Fruit fly (Drosophila melanogaster) whole organism, embryonic: ENCODE data around the gene vih.

ENCODE experiments used
- Antp ChIP-seq: fragments of 200-800 bp; sonication (Bioruptor generic); optimal IDR thresholded peaks from 3 replicates; lab custom pipeline; 2016; ENCODE audit warnings: missing biosample characterization, missing genetic modification characterization
- Bteb2 ChIP-seq: fragments of 200-800 bp; sonication (Bioruptor generic); optimal IDR thresholded peaks from 2 replicates; lab custom pipeline; 2016; ENCODE audit warnings: missing biosample characterization, missing genetic modification characterization
- CG1024 ChIP-seq: fragments of 200-800 bp; sonication (Bioruptor generic); IDR thresholded peaks from 2 replicates; pipeline ENCODE4 v1.3.6; 2022; ENCODE audit warnings: missing biosample characterization, missing genetic modification characterization
- CG10543 ChIP-seq: fragments of 200-800 bp; sonication (Bioruptor generic); optimal IDR thresholded peaks from 3 replicates; lab custom pipeline; 2017; ENCODE audit warnings: missing biosample characterization, mild to moderate bottlenecking, missing genetic modification characterization, moderate library complexity
- CG10959 ChIP-seq: fragments of 200-800 bp; sonication (Bioruptor generic); IDR thresholded peaks from 2 replicates; pipeline ENCODE4 v1.3.6; 2022; ENCODE audit warnings: missing biosample characterization, missing genetic modification characterization
- CG13775 ChIP-seq: fragments of 200-800 bp; sonication (Bioruptor generic); optimal IDR thresholded peaks from 3 replicates; lab custom pipeline; 2017; ENCODE audit warnings: missing biosample characterization, mild to moderate bottlenecking, missing genetic modification characterization
- CG17186 ChIP-seq: fragments of 200-800 bp; sonication (Bioruptor generic); optimal IDR thresholded peaks from 3 replicates; lab custom pipeline; 2017; ENCODE audit warnings: missing biosample characterization, missing genetic modification reagents, missing genetic modification characterization
- CG17802 ChIP-seq: fragments of 200-800 bp; sonication (Bioruptor generic); optimal IDR thresholded peaks from 2 replicates; lab custom pipeline; 2018; ENCODE audit warnings: missing biosample characterization, mild to moderate bottlenecking, missing genetic modification characterization, moderate library complexity
- CG2678 ChIP-seq: fragments of 200-800 bp; sonication (Bioruptor generic); optimal IDR thresholded peaks from 3 replicates; lab custom pipeline; 2019; ENCODE audit warnings: missing biosample characterization, mild to moderate bottlenecking, missing genetic modification characterization, moderate library complexity
- CG32532 ChIP-seq: fragments of 200-800 bp; sonication (Bioruptor generic); IDR thresholded peaks from 2 replicates; pipeline ENCODE4 v1.3.6; 2022; ENCODE audit warnings: missing biosample characterization, missing genetic modification characterization
- CG3281 ChIP-seq: fragments of 200-800 bp; sonication (Bioruptor generic); optimal IDR thresholded peaks from 3 replicates; lab custom pipeline; 2017; ENCODE audit warnings: missing biosample characterization, mild to moderate bottlenecking, missing genetic modification characterization
- CG43689 ChIP-seq: fragments of 200-800 bp; sonication (Bioruptor generic); IDR thresholded peaks from 2 replicates; pipeline ENCODE4 v1.3.6; 2022; ENCODE audit warnings: missing biosample characterization, missing genetic modification characterization
- CG4730 ChIP-seq: fragments of 200-800 bp; sonication (Bioruptor generic); IDR thresholded peaks from 2 replicates; pipeline ENCODE4 v1.3.6; 2022; ENCODE audit warnings: missing biosample characterization, missing genetic modification characterization
- CG6654 ChIP-seq: fragments of 200-800 bp; sonication (Bioruptor generic); optimal IDR thresholded peaks from 2 replicates; lab custom pipeline; 2017; ENCODE audit warnings: missing biosample characterization, mild to moderate bottlenecking, missing genetic modification characterization
- CG6854 ChIP-seq: fragments of 200-800 bp; sonication (Bioruptor generic); optimal IDR thresholded peaks from 3 replicates; lab custom pipeline; 2017; ENCODE audit warnings: missing biosample characterization, mild to moderate bottlenecking, missing genetic modification characterization
- CG7372 ChIP-seq: fragments of 200-800 bp; sonication (Bioruptor generic); IDR thresholded peaks from 2 replicates; pipeline ENCODE4 v1.3.6; 2022; ENCODE audit warnings: missing biosample characterization, missing genetic modification characterization
- CG7556 ChIP-seq: fragments of 200-800 bp; sonication (Bioruptor generic); optimal IDR thresholded peaks from 2 replicates; lab custom pipeline; 2017; ENCODE audit warnings: missing biosample characterization, mild to moderate bottlenecking, missing genetic modification characterization
- CG7839 ChIP-seq: fragments of 200-800 bp; sonication (Bioruptor generic); optimal IDR thresholded peaks from 3 replicates; lab custom pipeline; 2018; ENCODE audit warnings: missing biosample characterization, mild to moderate bottlenecking, missing genetic modification characterization, moderate library complexity
- CG8290 ChIP-seq, 3 experiments: fragments of 200-800 bp; sonication (Bioruptor generic); optimal IDR thresholded peaks; 2 replicates each; lab custom pipeline; 2016 to 2019; ENCODE audit warnings: missing biosample characterization in 3 of 3, missing genetic modification characterization in 3 of 3, mild to moderate bottlenecking in 2 of 3, moderate library complexity in 1 of 3
- CG8359 ChIP-seq: fragments of 200-800 bp; sonication (Bioruptor generic); optimal IDR thresholded peaks from 2 replicates; lab custom pipeline; 2017; ENCODE audit warnings: missing biosample characterization, mild to moderate bottlenecking, missing genetic modification characterization, borderline replicate concordance
- CG9609 ChIP-seq: fragments of 200-800 bp; sonication (Bioruptor generic); optimal IDR thresholded peaks from 3 replicates; lab custom pipeline; 2016; ENCODE audit warnings: missing biosample characterization, missing genetic modification characterization
- CoRest ChIP-seq: fragments of 200-800 bp; sonication (Bioruptor generic); optimal IDR thresholded peaks from 3 replicates; lab custom pipeline; 2018; ENCODE audit warnings: missing biosample characterization, mild to moderate bottlenecking, missing genetic modification characterization, moderate library complexity
- Dip2 ChIP-seq: fragments of 200-800 bp; sonication (Bioruptor generic); IDR thresholded peaks from 2 replicates; pipeline ENCODE4 v1.3.6; 2022; ENCODE audit warnings: missing biosample characterization, missing genetic modification characterization
- Fer1 ChIP-seq: fragments of 200-800 bp; sonication (Bioruptor generic); optimal IDR thresholded peaks from 2 replicates; lab custom pipeline; 2017; ENCODE audit warnings: missing biosample characterization, mild to moderate bottlenecking, missing genetic modification characterization
- Fer2 ChIP-seq: fragments of 200-800 bp; sonication (Bioruptor generic); optimal IDR thresholded peaks from 2 replicates; lab custom pipeline; 2018; ENCODE audit warnings: missing biosample characterization, mild to moderate bottlenecking, missing genetic modification characterization, moderate library complexity
- GATAe ChIP-seq: fragments of 200-800 bp; sonication (Bioruptor generic); conservative IDR thresholded peaks from 2 replicates; pipeline ENCODE4 v1.3.6; 2022; ENCODE audit warnings: missing biosample characterization, missing genetic modification characterization
- Gsc ChIP-seq: fragments of 200-800 bp; sonication (Bioruptor generic); IDR thresholded peaks from 2 replicates; pipeline ENCODE4 v1.3.6; 2022; ENCODE audit warnings: missing biosample characterization, missing genetic modification characterization
- Hsf ChIP-seq: fragments of 200-800 bp; sonication (Bioruptor generic); optimal IDR thresholded peaks from 3 replicates; lab custom pipeline; 2016; ENCODE audit warnings: missing biosample characterization, missing genetic modification characterization
- Jarid2 ChIP-seq: fragments of 200-800 bp; sonication (Bioruptor generic); optimal IDR thresholded peaks from 3 replicates; lab custom pipeline; 2017; ENCODE audit warnings: mild to moderate bottlenecking, missing biosample characterization, missing genetic modification reagents, missing genetic modification characterization
- Meics ChIP-seq: fragments of 200-800 bp; sonication (Bioruptor generic); optimal IDR thresholded peaks from 2 replicates; lab custom pipeline; 2017; ENCODE audit warnings: missing biosample characterization, mild to moderate bottlenecking, missing genetic modification characterization
- Myb ChIP-seq: fragments of 200-800 bp; sonication (Bioruptor generic); optimal IDR thresholded peaks from 2 replicates; lab custom pipeline; 2016; ENCODE audit warnings: missing biosample characterization, missing genetic modification characterization
- NC2β ChIP-seq: fragments of 200-800 bp; sonication (Bioruptor generic); optimal IDR thresholded peaks from 2 replicates; lab custom pipeline; 2016; ENCODE audit warnings: missing biosample characterization, missing genetic modification characterization
- NK7.1 ChIP-seq: fragments of 200-800 bp; sonication (Bioruptor generic); optimal IDR thresholded peaks from 3 replicates; lab custom pipeline; 2016; ENCODE audit warnings: missing biosample characterization, missing genetic modification characterization
- Xrp1 ChIP-seq: fragments of 200-800 bp; sonication (Bioruptor generic); IDR thresholded peaks from 2 replicates; pipeline ENCODE4 v1.3.6; 2022; ENCODE audit warnings: missing biosample characterization, missing genetic modification characterization
- abd-A ChIP-seq: fragments of 200-800 bp; sonication (Bioruptor generic); optimal IDR thresholded peaks from 3 replicates; lab custom pipeline; 2019; ENCODE audit warnings: missing biosample characterization, mild to moderate bottlenecking, missing genetic modification characterization, moderate library complexity
- ato ChIP-seq: fragments of 200-800 bp; sonication (Bioruptor generic); IDR thresholded peaks from 2 replicates; pipeline ENCODE4 v1.3.6; 2022; ENCODE audit warnings: missing biosample characterization, missing genetic modification characterization; ENCODE audit not compliant: partially characterized antibody
- bowl ChIP-seq: fragments of 200-800 bp; sonication (Bioruptor generic); IDR thresholded peaks from 2 replicates; pipeline ENCODE4 v1.3.6; 2022; ENCODE audit warnings: missing biosample characterization, missing genetic modification characterization
- gfzf ChIP-seq: fragments of 200-800 bp; sonication (Bioruptor generic); optimal IDR thresholded peaks from 2 replicates; lab custom pipeline; 2016; ENCODE audit warnings: missing biosample characterization, mild to moderate bottlenecking, missing genetic modification characterization, moderate library complexity
- grn ChIP-seq: fragments of 200-800 bp; sonication (Bioruptor generic); optimal IDR thresholded peaks from 3 replicates; lab custom pipeline; 2017; ENCODE audit warnings: missing biosample characterization, missing genetic modification characterization
- her ChIP-seq: fragments of 200-800 bp; sonication (Bioruptor generic); optimal IDR thresholded peaks from 2 replicates; lab custom pipeline; 2016; ENCODE audit warnings: missing biosample characterization, missing genetic modification characterization
- lmd ChIP-seq: fragments of 200-800 bp; sonication (Bioruptor generic); IDR thresholded peaks from 2 replicates; pipeline ENCODE4 v1.3.6; 2022; ENCODE audit warnings: missing biosample characterization, missing genetic modification characterization
- lola ChIP-seq, 3 experiments: fragments of >200 bp in 2 of 3; fragments of 200-800 bp in 1 of 3; sonication (Bioruptor generic) in 1 of 3; optimal IDR thresholded peaks; 2 replicates each; lab custom pipeline; 2017 to 2019; ENCODE audit warnings: missing biosample characterization in 3 of 3, missing genetic modification characterization in 3 of 3, mild to moderate bottlenecking in 1 of 3, moderate library complexity in 1 of 3
- odd ChIP-seq: fragments of 200-800 bp; sonication (Bioruptor generic); optimal IDR thresholded peaks from 2 replicates; lab custom pipeline; 2017; ENCODE audit warnings: missing biosample characterization, mild to moderate bottlenecking, missing genetic modification characterization
- org-1 ChIP-seq: fragments of 200-800 bp; sonication (Bioruptor generic); optimal IDR thresholded peaks from 2 replicates; lab custom pipeline; 2017; ENCODE audit warnings: missing biosample characterization, missing genetic modification characterization
- pb ChIP-seq: fragments of 200-800 bp; sonication (Bioruptor generic); optimal IDR thresholded peaks from 3 replicates; lab custom pipeline; 2016; ENCODE audit warnings: missing biosample characterization, missing genetic modification characterization
- peb ChIP-seq: fragments of 200-800 bp; sonication (Bioruptor generic); IDR thresholded peaks from 2 replicates; pipeline ENCODE4 v1.3.6; 2022; ENCODE audit warnings: missing biosample characterization, missing genetic modification characterization
- pzg ChIP-seq: fragments of 200-800 bp; sonication (Bioruptor generic); optimal IDR thresholded peaks from 3 replicates; lab custom pipeline; 2018; ENCODE audit warnings: missing biosample characterization, mild to moderate bottlenecking, missing genetic modification characterization, moderate library complexity
- sob ChIP-seq: fragments of 200-800 bp; sonication (Bioruptor generic); IDR thresholded peaks from 2 replicates; pipeline ENCODE4 v1.3.6; 2022; ENCODE audit warnings: missing biosample characterization, missing genetic modification characterization
- tio ChIP-seq: fragments of 200-800 bp; sonication (Bioruptor generic); optimal IDR thresholded peaks from 2 replicates; lab custom pipeline; 2017; ENCODE audit warnings: missing biosample characterization, missing genetic modification characterization, inconsistent platforms
- yki ChIP-seq: fragments of >200 bp; optimal IDR thresholded peaks from 3 replicates; lab custom pipeline; 2018

Gene vih

dm6 chr3L:12482246-12482645, 21.8 kb upstream of the vih start, which contains the start of gene CG33725 (continued):
- no peak for TF ChIP-seq peb (GFP tag; lab: Robert Waterston, UW)
- no peak for TF ChIP-seq ato (GFP tag; lab: Robert Waterston, UW)
- TF ChIP-seq CG7556 (GFP tag; lab: Kevin White, UChicago): no peak
- no peak for TF ChIP-seq CG13775 (GFP tag; lab: Kevin White, UChicago)
- no peak for TF ChIP-seq org-1
- no peak for TF ChIP-seq bowl (GFP tag; lab: Robert Waterston, UW)
- no peak for TF ChIP-seq CG32532 (GFP tag; lab: Robert Waterston, UW)
- no peak for TF ChIP-seq Hsf
- TF ChIP-seq GATAe (GFP tag; lab: Robert Waterston, UW): no peak
- TF ChIP-seq CG9609 (GFP tag; lab: Kevin White, UChicago): no peak
- no peak for TF ChIP-seq Xrp1 (GFP tag; lab: Robert Waterston, UW)
- TF ChIP-seq pb (GFP tag; lab: Kevin White, UChicago): no peak
- no peak for TF ChIP-seq Meics (GFP tag; lab: Kevin White, UChicago)
- TF ChIP-seq CG6854 (GFP tag; lab: Kevin White, UChicago): no peak
- no peak for TF ChIP-seq NC2β (GFP tag; lab: Kevin White, UChicago)

DNA sequence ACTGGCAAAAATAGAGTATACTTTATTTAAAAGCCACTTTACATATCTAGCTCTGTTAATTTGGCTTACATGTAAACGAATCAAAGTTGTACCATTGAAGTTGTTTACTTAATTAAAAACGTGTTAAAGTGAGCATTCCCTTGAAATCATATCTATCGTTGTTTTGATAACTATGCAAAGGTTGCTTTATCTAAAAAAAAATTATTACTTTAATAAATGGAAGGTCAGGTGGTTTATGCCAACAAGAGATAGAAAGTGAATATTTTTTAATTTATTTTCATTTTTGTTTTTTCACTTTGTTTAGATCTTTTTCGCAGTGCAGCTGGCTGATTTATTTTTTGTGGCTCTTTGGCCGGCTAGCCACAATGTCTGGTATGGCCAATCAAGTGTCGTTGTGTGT, 21.2 kb upstream of the vih start:
- TF ChIP-seq Fer2 (tag; lab: Kevin White, UChicago) (peak; percentile 27), yki (no peak), pzg (GFP tag; lab: Kevin White, UChicago) (no peak), Myb (GFP tag; lab: Kevin White, UChicago) (no peak), CG7839 (peak; percentile 84), CG6654 (GFP tag; lab: Kevin White, UChicago) (peak; percentile 20), NC2β (GFP tag; lab: Kevin White, UChicago) (peak; percentile 55), CG10543 (GFP tag; lab: Kevin White, UChicago) (peak; percentile 18), her (GFP tag; lab: Kevin White, UChicago) (no peak), CG7372 (GFP tag; lab: Robert Waterston, UW) (peak; percentile 41), grn (no peak), gfzf (GFP tag; lab: Kevin White, UChicago) (no peak), CG8290 (GFP tag; optimal IDR thresholded peaks at IDR 0.05; lab: Kevin White, UChicago) (no peak), CG8290 (tag; optimal IDR thresholded peaks at IDR 0.05; lab: Kevin White, UChicago) (no peak), Dip2 (no peak), Antp (peak; percentile 23), tio (GFP tag; lab: Kevin White, UChicago) (peak; percentile 79), Hsf (peak; percentile 62), NK7.1 (no peak), CG3281 (GFP tag; lab: Kevin White, UChicago) (peak; percentile 41), CG1024 (GFP tag; lab: Robert Waterston, UW) (no peak), CG10959 (GFP tag; lab: Robert Waterston, UW) (no peak), CG17802 (tag; lab: Kevin White, UChicago) (no peak), CG17186 (GFP tag; lab: Kevin White, UChicago) (no peak), CG8359 (no peak), sob (GFP tag; lab: Robert Waterston, UW) (peak; percentile 64), CoRest (tag; lab: Kevin White, UChicago) (peak; percentile 89), CG2678 (tag; lab: Kevin White, UChicago) (peak; percentile 88), Bteb2 (GFP tag; lab: Kevin White, UChicago) (peak; percentile 52), lmd (GFP tag; lab: Robert Waterston, UW) (peak; percentile 70), Jarid2 (GFP tag; lab: Kevin White, UChicago) (peak; percentile 38), Gsc (GFP tag; lab: Robert Waterston, UW) (no peak), lola (GFP tag; optimal IDR thresholded peaks at IDR 0.05; lab: Kevin White, UChicago) (peak in 1 of 3 experiments; percentile 54), Fer1 (GFP tag; lab: Kevin White, UChicago) (peak; percentile 72), odd (GFP tag; lab: Kevin White, UChicago) (peak; percentile 76), abd-A (no peak), CG43689 (GFP tag; lab: Robert Waterston, UW) (0 out of 2 replicates have a peak, but pooled peaks have one; percentile 38), CG4730 (GFP tag; lab: Robert Waterston, UW) (peak; percentile 34; the same call in 1 of the 2 replicates)
